Fruit fly (Drosophila melanogaster): ENCODE measurements around the gene Qsox3.

The Qsox3 gene

DNA sequence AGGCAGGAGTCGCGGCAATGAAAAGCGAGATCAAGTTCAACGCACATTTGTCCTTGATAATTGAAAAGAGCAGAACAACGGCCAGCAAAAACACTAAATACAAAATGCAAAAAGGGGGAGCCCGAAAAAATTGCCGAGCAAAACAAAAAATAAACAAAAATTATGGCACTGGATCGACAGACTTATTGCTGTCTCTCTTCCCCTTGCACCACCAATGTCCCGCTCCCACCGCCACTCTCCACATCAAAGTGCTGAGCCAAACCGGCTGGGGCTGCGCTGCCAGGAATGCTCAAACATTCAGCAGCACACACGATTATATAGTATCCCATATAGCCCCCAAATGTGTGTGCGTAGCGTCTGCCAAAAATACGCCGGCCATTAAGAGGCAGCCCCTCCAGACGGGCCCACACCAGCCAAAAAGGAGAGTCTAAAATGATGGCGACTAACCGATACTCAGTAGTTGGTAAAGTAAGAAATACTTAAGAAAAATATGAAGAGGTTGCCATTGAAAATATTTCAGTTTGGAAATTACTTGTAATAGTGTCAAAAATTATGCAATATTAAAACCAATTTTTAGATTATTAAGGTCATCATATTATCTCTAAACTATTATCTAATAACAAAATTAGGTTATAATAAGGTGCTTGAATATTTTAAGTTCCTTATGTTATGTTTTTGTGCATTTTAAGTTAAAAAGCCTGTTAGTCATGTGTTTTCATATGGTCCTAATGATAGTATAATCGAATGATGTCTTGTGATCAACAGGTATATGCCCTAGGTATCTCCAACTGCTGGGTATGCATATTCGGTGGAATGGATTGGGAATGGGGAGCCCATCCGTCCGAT is 10.0 kb downstream of the Qsox3 start (continued):
- no peak for TF ChIP-seq Mio (GFP tag; optimal IDR thresholded peaks at IDR 0.05)
- no peak for TF ChIP-seq CG32264 (GFP tag; optimal IDR thresholded peaks at IDR 0.05)
- TF ChIP-seq usp (GFP tag; optimal IDR thresholded peaks at IDR 0.05), result no peak
- TF ChIP-seq lola (GFP tag; optimal IDR thresholded peaks at IDR 0.05), result no peak
- TF ChIP-seq ey (GFP tag; optimal IDR thresholded peaks at IDR 0.05), result peak; percentile 77

DNA sequence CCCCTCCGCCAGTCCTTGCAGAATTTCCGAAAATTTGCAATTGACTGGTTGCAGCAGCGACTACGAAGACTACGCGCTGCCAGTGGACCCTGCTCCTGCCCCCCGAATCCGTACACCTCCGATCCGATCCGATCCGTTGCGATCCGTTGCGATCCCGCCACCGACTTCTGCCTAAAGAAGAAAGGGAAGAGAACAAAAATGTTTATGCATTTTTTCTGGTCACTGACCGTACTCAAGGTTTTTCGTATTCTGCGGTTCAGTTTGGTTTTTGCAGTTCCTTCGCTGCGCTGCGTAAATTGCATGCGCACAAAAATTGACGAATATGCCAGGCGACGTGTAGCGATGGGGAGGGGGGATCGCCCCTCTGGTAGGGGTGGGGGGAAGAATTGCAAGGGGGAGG is 10.6 kb downstream of the Qsox3 start:
- TF ChIP-seq Rel (GFP tag; optimal IDR thresholded peaks at IDR 0.05) (no peak), Rel (tag; optimal IDR thresholded peaks at IDR 0.05) (peak; percentile 28), Hr78 (GFP tag; optimal IDR thresholded peaks at IDR 0.05) (no peak)

DNA sequence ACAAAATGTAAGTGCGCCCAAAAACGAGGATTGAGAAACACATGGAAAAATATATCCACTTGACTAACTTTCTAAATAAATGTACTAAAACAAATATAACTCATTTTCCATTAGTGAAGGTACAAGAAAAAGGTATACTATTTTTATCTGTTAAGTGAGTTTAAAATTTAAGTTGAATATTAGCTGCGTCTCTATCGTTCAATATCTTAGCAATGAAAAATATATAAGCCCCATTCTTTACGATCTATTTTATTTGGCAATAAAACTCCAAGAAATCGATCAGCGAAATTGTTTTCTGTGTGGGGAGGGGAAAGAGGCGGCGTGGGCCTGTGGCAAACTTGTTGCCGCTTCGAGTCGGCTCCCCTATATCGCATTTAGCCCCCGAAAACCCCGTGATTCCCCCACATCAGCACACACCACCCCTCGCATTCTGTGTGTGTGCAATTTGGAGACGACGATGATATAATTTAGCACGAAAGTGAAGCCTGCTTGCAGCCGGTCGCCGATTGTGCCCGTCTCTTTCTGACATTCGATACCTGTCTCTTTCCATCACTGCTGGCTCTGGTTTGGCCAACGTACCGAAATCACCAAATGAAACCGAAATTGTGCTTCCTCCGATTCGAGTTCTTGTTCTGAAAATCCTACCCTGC is 11.2 kb downstream of the Qsox3 start:
- TF ChIP-seq foxo (GFP tag; optimal IDR thresholded peaks at IDR 0.05) (peak in 1 of 2 experiments; percentile 53), Jra (GFP tag; optimal IDR thresholded peaks at IDR 0.05) (no peak), h (GFP tag; optimal IDR thresholded peaks at IDR 0.05) (peak; percentile 67), Abd-B (GFP tag; optimal IDR thresholded peaks at IDR 0.05) (no peak), Sp1 (GFP tag; optimal IDR thresholded peaks at IDR 0.05) (peak; percentile 58), rgr (GFP tag; optimal IDR thresholded peaks at IDR 0.05) (peak; percentile 49), psq (GFP tag; optimal IDR thresholded peaks at IDR 0.05) (peak; percentile 43), Hr83 (GFP tag; optimal IDR thresholded peaks at IDR 0.05; ENCODE audit: poor library complexity, severe bottlenecking) (no peak), HLH106 (tag; optimal IDR thresholded peaks at IDR 0.05) (peak; percentile 67), Hnf4 (GFP tag; optimal IDR thresholded peaks at IDR 0.05) (peak; percentile 28), CG9705 (GFP tag; optimal IDR thresholded peaks at IDR 0.05) (peak; percentile 25), CG32264 (GFP tag; optimal IDR thresholded peaks at IDR 0.05) (no peak), OdsH (GFP tag; optimal IDR thresholded peaks at IDR 0.05) (peak; percentile 68), fru (GFP tag; optimal IDR thresholded peaks at IDR 0.05) (peak; percentile 58), tai (GFP tag; optimal IDR thresholded peaks at IDR 0.05) (no peak), dl (GFP tag; optimal IDR thresholded peaks at IDR 0.05; ENCODE audit: insufficient read depth in 1 of 2, partially characterized antibody in 2 of 2) (no peak), dmrt93B (GFP tag; optimal IDR thresholded peaks at IDR 0.05) (peak; percentile 26), Rel (GFP tag; optimal IDR thresholded peaks at IDR 0.05) (no peak), Rel (tag; optimal IDR thresholded peaks at IDR 0.05) (peak; percentile 88), Hr78 (GFP tag; optimal IDR thresholded peaks at IDR 0.05) (no peak), ey (GFP tag; optimal IDR thresholded peaks at IDR 0.05) (peak; percentile 71), br (GFP tag; optimal IDR thresholded peaks at IDR 0.05) (peak; percentile 27), pan (optimal IDR thresholded peaks at IDR 0.05) (no peak)

DNA sequence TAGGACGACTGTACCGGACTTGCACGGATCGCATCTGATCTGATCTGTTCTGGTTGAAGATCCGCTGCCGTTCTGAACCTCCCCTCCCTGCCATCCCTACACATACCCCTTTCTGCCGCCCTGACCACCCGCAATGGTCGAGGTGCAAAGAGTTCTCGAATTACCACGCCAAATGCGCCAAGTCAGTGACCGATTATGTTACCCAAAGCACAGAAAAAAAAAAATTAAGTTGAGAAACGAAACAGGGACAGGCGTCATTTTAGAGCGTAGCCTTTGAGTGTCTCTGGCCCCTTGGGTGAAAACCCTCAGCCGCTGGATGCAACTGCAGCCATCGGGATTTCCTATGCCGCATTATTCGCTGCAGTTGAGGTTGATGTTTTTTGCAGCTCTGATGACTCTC is 12.1 kb downstream of the Qsox3 start:
- no peak for TF ChIP-seq br (GFP tag; optimal IDR thresholded peaks at IDR 0.05)
- no peak for TF ChIP-seq OdsH (GFP tag; optimal IDR thresholded peaks at IDR 0.05)
- no peak for TF ChIP-seq Dfd (GFP tag; optimal IDR thresholded peaks at IDR 0.05)
- no peak for TF ChIP-seq HLH106 (tag; optimal IDR thresholded peaks at IDR 0.05)
- TF ChIP-seq Sp1 (GFP tag; optimal IDR thresholded peaks at IDR 0.05), result no peak
- TF ChIP-seq Hnf4 (GFP tag; optimal IDR thresholded peaks at IDR 0.05), result no peak
- TF ChIP-seq tai (GFP tag; optimal IDR thresholded peaks at IDR 0.05), result no peak
- no peak for TF ChIP-seq Dif (GFP tag; optimal IDR thresholded peaks at IDR 0.05; ENCODE audit: partially characterized antibody)
- no peak for TF ChIP-seq Vsx2 (GFP tag; optimal IDR thresholded peaks at IDR 0.05; ENCODE audit: partially characterized antibody)
- TF ChIP-seq CrebA (GFP tag; optimal IDR thresholded peaks at IDR 0.05; ENCODE audit: borderline replicate concordance), result no peak
- no peak for TF ChIP-seq dl (GFP tag; optimal IDR thresholded peaks at IDR 0.05; ENCODE audit: insufficient read depth in 1 of 2, partially characterized antibody in 2 of 2)
- TF ChIP-seq CG9705 (GFP tag; optimal IDR thresholded peaks at IDR 0.05), result no peak
- no peak for TF ChIP-seq pan (optimal IDR thresholded peaks at IDR 0.05)
- no peak for TF ChIP-seq sage (GFP tag; optimal IDR thresholded peaks at IDR 0.05)
- no peak for TF ChIP-seq CG32264 (GFP tag; optimal IDR thresholded peaks at IDR 0.05)
- no peak for TF ChIP-seq Hr83 (GFP tag; optimal IDR thresholded peaks at IDR 0.05; ENCODE audit: poor library complexity, severe bottlenecking)
- no peak for TF ChIP-seq Rel (GFP tag; optimal IDR thresholded peaks at IDR 0.05)
- TF ChIP-seq Rel (tag; optimal IDR thresholded peaks at IDR 0.05), result no peak
- TF ChIP-seq Myc (optimal IDR thresholded peaks at IDR 0.05), result no peak
- TF ChIP-seq woc (GFP tag; optimal IDR thresholded peaks at IDR 0.05), result no peak
- TF ChIP-seq Mio (GFP tag; optimal IDR thresholded peaks at IDR 0.05), result no peak
